Worm (Caenorhabditis elegans) whole organism, L1 larva: ENCODE data around the gene C44C10.7.
A peak's percentile ranks its signal among the peaks of the same experiment; 100 is the strongest.

Source experiments
- C04F5.9 ChIP-seq: sonication (generic microtip); optimal IDR thresholded peaks from 2 replicates; lab custom pipeline; 2016; ENCODE audit warnings: missing genetic modification characterization, missing compliant biosample characterization
- C16A3.4 ChIP-seq: fragments of 150-350 bp; optimal IDR thresholded peaks from 2 replicates; lab custom pipeline; 2014; ENCODE audit warnings: missing biosample characterization, missing genetic modification characterization
- F16B12.6 ChIP-seq: fragments of 150-350 bp; optimal IDR thresholded peaks from 2 replicates; lab custom pipeline; 2014; ENCODE audit warnings: missing biosample characterization, missing genetic modification characterization
- Y116A8C.19 ChIP-seq: sonication (generic microtip); optimal IDR thresholded peaks from 2 replicates; lab custom pipeline; 2016; ENCODE audit warnings: missing compliant biosample characterization, missing genetic modification characterization, borderline replicate concordance
- alr-1 ChIP-seq: fragments of 200-800 bp; sonication (Bioruptor generic); optimal IDR thresholded peaks from 2 replicates; lab custom pipeline; 2018; ENCODE audit warnings: borderline replicate concordance, mild to moderate bottlenecking, missing genetic modification characterization, missing compliant biosample characterization
- aly-2 ChIP-seq: fragments of 150-350 bp; optimal IDR thresholded peaks from 2 replicates; lab custom pipeline; 2014; ENCODE audit warnings: missing biosample characterization, missing genetic modification characterization
- ama-1 ChIP-seq: fragments of 150-350 bp; optimal IDR thresholded peaks from 2 replicates; lab custom pipeline; 2014
- blmp-1 ChIP-seq: fragments of 150-350 bp; optimal IDR thresholded peaks from 2 replicates; lab custom pipeline; 2014; ENCODE audit warnings: missing biosample characterization, missing genetic modification characterization
- ceh-82 ChIP-seq, 3 experiments: fragments of 150-350 bp in 1 of 3; sonication (generic microtip) in 2 of 3; optimal IDR thresholded peaks; 2 replicates each; lab custom pipeline; 2014 to 2017; ENCODE audit warnings: missing biosample characterization in 3 of 3, missing genetic modification characterization in 3 of 3
- ceh-90 ChIP-seq: sonication (generic microtip); optimal IDR thresholded peaks from 2 replicates; lab custom pipeline; 2016; ENCODE audit warnings: missing genetic modification characterization, missing compliant biosample characterization
- ces-1 ChIP-seq: fragments of 150-350 bp; optimal IDR thresholded peaks from 2 replicates; lab custom pipeline; 2014; ENCODE audit warnings: missing biosample characterization, missing genetic modification reagents, missing genetic modification characterization
- dsc-1 ChIP-seq: sonication (generic microtip); optimal IDR thresholded peaks from 2 replicates; lab custom pipeline; 2016; ENCODE audit warnings: mild to moderate bottlenecking, missing genetic modification characterization, missing compliant biosample characterization
- efl-1 ChIP-seq, 4 experiments: fragments of 150-350 bp; optimal IDR thresholded peaks in 3 of 4; peaks in 1 of 4; 1 replicate in 1 of 4; 2 replicates in 3 of 4; lab custom pipeline; 2014; ENCODE audit warnings: missing biosample characterization in 2 of 4, missing genetic modification characterization in 2 of 4, missing genetic modification reagents in 2 of 4
- efl-3 ChIP-seq: fragments of 200-800 bp; sonication (Bioruptor generic); optimal IDR thresholded peaks from 2 replicates; lab custom pipeline; 2018; ENCODE audit warnings: mild to moderate bottlenecking, missing genetic modification characterization, missing compliant biosample characterization
- egl-27 ChIP-seq, 2 experiments: fragments of 150-350 bp in 1 of 2; sonication (generic microtip); optimal IDR thresholded peaks; 3 replicates each; lab custom pipeline; 2017 to 2018; ENCODE audit warnings: missing biosample characterization in 2 of 2, missing genetic modification characterization in 2 of 2, missing genetic modification reagents in 2 of 2
- ets-5 ChIP-seq: fragments of 200-800 bp; sonication (Bioruptor generic); IDR thresholded peaks from 2 replicates; pipeline ENCODE4 v1.3.6; 2022; ENCODE audit warnings: missing genetic modification characterization, missing compliant biosample characterization
- fkh-4 ChIP-seq: sonication (generic microtip); optimal IDR thresholded peaks from 2 replicates; lab custom pipeline; 2016; ENCODE audit warnings: missing compliant biosample characterization, missing genetic modification characterization, borderline replicate concordance
- fkh-8 ChIP-seq: sonication (generic microtip); optimal IDR thresholded peaks from 2 replicates; lab custom pipeline; 2016; ENCODE audit warnings: mild to moderate bottlenecking, missing genetic modification characterization, missing compliant biosample characterization
- fos-1 ChIP-seq: fragments of 150-350 bp; optimal IDR thresholded peaks from 2 replicates; lab custom pipeline; 2014; ENCODE audit warnings: missing biosample characterization, missing genetic modification characterization
- grh-1 ChIP-seq: fragments of 200-800 bp; sonication (Bioruptor generic); IDR thresholded peaks from 2 replicates; pipeline ENCODE4 v1.3.6; 2022; ENCODE audit warnings: missing genetic modification reagents, missing genetic modification characterization, missing compliant biosample characterization
- hlh-17 ChIP-seq: fragments of 200-800 bp; sonication (Bioruptor generic); optimal IDR thresholded peaks from 2 replicates; lab custom pipeline; 2018; ENCODE audit warnings: missing genetic modification characterization, mild to moderate bottlenecking, missing compliant biosample characterization, moderate library complexity, borderline replicate concordance
- hlh-4 ChIP-seq: sonication (generic microtip); optimal IDR thresholded peaks from 2 replicates; lab custom pipeline; 2016; ENCODE audit warnings: mild to moderate bottlenecking, missing genetic modification characterization, missing compliant biosample characterization
- irx-1 ChIP-seq: sonication (generic microtip); optimal IDR thresholded peaks from 2 replicates; lab custom pipeline; 2016; ENCODE audit warnings: missing genetic modification characterization, missing compliant biosample characterization
- lin-13 ChIP-seq: fragments of 150-350 bp; optimal IDR thresholded peaks from 2 replicates; lab custom pipeline; 2014; ENCODE audit warnings: missing biosample characterization, missing genetic modification reagents, missing genetic modification characterization
- lin-14 ChIP-seq: fragments of 200-800 bp; sonication (Bioruptor generic); optimal IDR thresholded peaks from 2 replicates; lab custom pipeline; 2018; ENCODE audit warnings: mild to moderate bottlenecking, missing genetic modification characterization, moderate library complexity, missing compliant biosample characterization
- lin-15B ChIP-seq: fragments of 150-350 bp; sonication (generic microtip); optimal IDR thresholded peaks from 3 replicates; lab custom pipeline; 2014; ENCODE audit warnings: missing biosample characterization, missing genetic modification characterization
- lin-35 ChIP-seq, 2 experiments: fragments of 150-350 bp; optimal IDR thresholded peaks; 2 replicates each; lab custom pipeline; 2014; ENCODE audit warnings: missing biosample characterization in 2 of 2, missing genetic modification characterization in 2 of 2, missing genetic modification reagents in 2 of 2
- mab-9 ChIP-seq: fragments of 200-800 bp; sonication (Bioruptor generic); IDR thresholded peaks from 2 replicates; pipeline ENCODE4 v1.3.6; 2022; ENCODE audit warnings: missing genetic modification reagents, missing genetic modification characterization, missing compliant biosample characterization
- mdl-1 ChIP-seq, 2 experiments: fragments of 150-350 bp; optimal IDR thresholded peaks; 2 replicates each; lab custom pipeline; 2014 to 2017; ENCODE audit warnings: missing biosample characterization in 2 of 2, missing genetic modification characterization in 2 of 2, inconsistent platforms in 1 of 2
- mef-2 ChIP-seq: fragments of 150-350 bp; optimal IDR thresholded peaks from 2 replicates; lab custom pipeline; 2014; ENCODE audit warnings: missing biosample characterization, missing genetic modification characterization
- nhr-12 ChIP-seq: sonication (generic microtip); optimal IDR thresholded peaks from 2 replicates; lab custom pipeline; 2017; ENCODE audit warnings: missing biosample characterization, missing genetic modification characterization
- nhr-19 ChIP-seq: fragments of 200-800 bp; sonication (Bioruptor generic); conservative IDR thresholded peaks from 2 replicates; pipeline ENCODE4 v1.3.6; 2022; ENCODE audit warnings: missing genetic modification characterization, missing compliant biosample characterization
- nhr-20 ChIP-seq: sonication (generic microtip); optimal IDR thresholded peaks from 2 replicates; lab custom pipeline; 2016; ENCODE audit warnings: mild to moderate bottlenecking, missing genetic modification characterization, missing compliant biosample characterization
- nhr-71 ChIP-seq: sonication (generic microtip); optimal IDR thresholded peaks from 2 replicates; lab custom pipeline; 2016; ENCODE audit warnings: mild to moderate bottlenecking, missing genetic modification characterization, moderate library complexity, missing compliant biosample characterization
- nhr-76 ChIP-seq: sonication (generic microtip); optimal IDR thresholded peaks from 2 replicates; lab custom pipeline; 2017; ENCODE audit warnings: missing biosample characterization, missing genetic modification characterization
- nhr-90 ChIP-seq: sonication (generic microtip); optimal IDR thresholded peaks from 2 replicates; lab custom pipeline; 2016; ENCODE audit warnings: mild to moderate bottlenecking, missing genetic modification characterization, missing compliant biosample characterization; ENCODE audit not compliant: poor library complexity
- pax-3 ChIP-seq: fragments of 200-800 bp; sonication (Bioruptor generic); optimal IDR thresholded peaks from 2 replicates; lab custom pipeline; 2018; ENCODE audit warnings: mild to moderate bottlenecking, missing genetic modification characterization, moderate library complexity, missing compliant biosample characterization
- rnt-1 ChIP-seq: sonication (generic microtip); optimal IDR thresholded peaks from 2 replicates; lab custom pipeline; 2016; ENCODE audit warnings: mild to moderate bottlenecking, missing genetic modification characterization, moderate library complexity, missing compliant biosample characterization
- skn-1 ChIP-seq: fragments of 150-350 bp; optimal IDR thresholded peaks from 2 replicates; lab custom pipeline; 2014; ENCODE audit warnings: missing biosample characterization, missing genetic modification characterization
- snpc-4 ChIP-seq: fragments of 150-350 bp; optimal IDR thresholded peaks from 2 replicates; lab custom pipeline; 2014; ENCODE audit warnings: missing biosample characterization, missing genetic modification characterization
- sox-4 ChIP-seq: sonication (generic microtip); optimal IDR thresholded peaks from 2 replicates; lab custom pipeline; 2016; ENCODE audit warnings: missing genetic modification characterization, missing compliant biosample characterization
- sptf-1 ChIP-seq: fragments of 150-350 bp; optimal IDR thresholded peaks from 2 replicates; lab custom pipeline; 2014; ENCODE audit warnings: missing biosample characterization, missing genetic modification characterization
- swsn-7 ChIP-seq: sonication (generic microtip); optimal IDR thresholded peaks from 2 replicates; lab custom pipeline; 2016; ENCODE audit warnings: missing genetic modification characterization, missing compliant biosample characterization
- unc-130 ChIP-seq: fragments of 150-350 bp; optimal IDR thresholded peaks from 2 replicates; lab custom pipeline; 2017; ENCODE audit warnings: missing biosample characterization, missing genetic modification characterization, inconsistent platforms
- unc-30 ChIP-seq: sonication (generic microtip); optimal IDR thresholded peaks from 2 replicates; lab custom pipeline; 2017; ENCODE audit warnings: missing biosample characterization, missing genetic modification characterization
- unc-62 ChIP-seq: fragments of 150-350 bp; optimal IDR thresholded peaks from 2 replicates; lab custom pipeline; 2014; ENCODE audit warnings: missing biosample characterization, missing genetic modification reagents, missing genetic modification characterization
- vab-15 ChIP-seq: sonication (generic microtip); optimal IDR thresholded peaks from 2 replicates; lab custom pipeline; 2017; ENCODE audit warnings: missing genotype, mild to moderate bottlenecking, missing genetic modification characterization, missing compliant biosample characterization
- xbp-1 ChIP-seq: sonication (generic microtip); optimal IDR thresholded peaks from 2 replicates; lab custom pipeline; 2016; ENCODE audit warnings: missing genetic modification characterization, missing compliant biosample characterization
- zag-1 ChIP-seq: fragments of 150-350 bp; optimal IDR thresholded peaks from 2 replicates; lab custom pipeline; 2014; ENCODE audit warnings: missing biosample characterization, missing genetic modification characterization
- ztf-11 ChIP-seq, 2 experiments: sonication (generic microtip); optimal IDR thresholded peaks; 2 replicates each; lab custom pipeline; 2016 to 2017; ENCODE audit warnings: missing genetic modification characterization in 2 of 2, missing biosample characterization in 1 of 2, missing compliant biosample characterization in 1 of 2

Gene C44C10.7

DNA sequence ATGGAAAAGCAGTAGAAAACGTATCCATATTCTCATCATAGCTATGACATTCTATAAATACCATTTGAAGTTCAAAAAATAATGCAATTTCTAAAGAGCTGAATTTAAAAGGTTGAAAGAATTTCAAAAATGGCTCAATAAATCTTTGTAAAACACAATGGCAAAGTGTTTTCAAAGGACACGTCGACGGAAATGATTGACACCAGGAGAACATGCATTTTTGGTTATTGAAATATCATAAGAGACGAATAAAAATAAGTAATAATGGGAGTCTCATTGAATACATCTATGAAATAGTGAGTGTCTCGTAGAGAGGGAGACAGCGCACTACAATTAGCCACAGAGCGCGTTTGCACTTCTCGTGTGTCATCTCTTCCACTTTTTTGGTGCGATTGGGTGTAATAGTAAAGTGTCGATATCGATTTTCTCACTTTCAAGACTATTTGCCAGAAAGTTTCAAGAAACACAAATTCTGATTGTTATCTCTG lies 31.5 kb downstream of the C44C10.7 start, which contains the start of gene T04F8.2 (continued):
- TF ChIP-seq fos-1 (tag; lab: Kevin White, UChicago) (peak; percentile 30), nhr-71 (tag; lab: Kevin White, UChicago) (peak; percentile 72), efl-3 (GFP tag; lab: Kevin White, UChicago) (no peak), egl-27 (tag; optimal IDR thresholded peaks at IDR 0.05; lab: Kevin White, UChicago) (no peak), aly-2 (tag; lab: Kevin White, UChicago) (no peak), nhr-20 (tag; lab: Kevin White, UChicago) (peak; percentile 82), mef-2 (tag; lab: Kevin White, UChicago) (no peak), dsc-1 (tag; lab: Kevin White, UChicago) (peak; percentile 57), fkh-4 (tag; lab: Kevin White, UChicago) (no peak), nhr-19 (peak; percentile 29), skn-1 (tag; lab: Kevin White, UChicago) (peak; percentile 50), mdl-1 (tag; optimal IDR thresholded peaks at IDR 0.05; lab: Kevin White, UChicago) (peak in 1 of 2 experiments; percentile 58), hlh-17 (no peak), lin-35 (GFP tag; optimal IDR thresholded peaks at IDR 0.05; lab: Kevin White, UChicago) (peak; percentile 54 to 59), C16A3.4 (tag; lab: Kevin White, UChicago) (peak; percentile 88), blmp-1 (peak; percentile 64), pax-3 (tag; lab: Kevin White, UChicago) (no peak), xbp-1 (tag; lab: Kevin White, UChicago) (peak; percentile 55), lin-15B (tag; lab: Kevin White, UChicago) (peak; percentile 32), sox-4 (tag; lab: Kevin White, UChicago) (no peak), unc-130 (tag; lab: Kevin White, UChicago) (peak; percentile 62), unc-62 (GFP tag; lab: Kevin White, UChicago) (no peak), efl-1 (optimal IDR thresholded peaks at IDR 0.05; lab: Kevin White, UChicago) (peak; percentile 43 to 49), efl-1 (GFP tag; optimal IDR thresholded peaks at IDR 0.05 in 1 of 2; lab: Kevin White, UChicago) (peak in 1 of 2 experiments; percentile 35), snpc-4 (tag; lab: Kevin White, UChicago) (no peak), fkh-8 (tag; lab: Kevin White, UChicago) (peak; percentile 34), ets-5 (no peak), nhr-90 (tag; lab: Kevin White, UChicago) (peak; percentile 24), alr-1 (tag; lab: Kevin White, UChicago) (no peak), nhr-12 (tag; lab: Kevin White, UChicago) (no peak), ces-1 (GFP tag; lab: Kevin White, UChicago) (no peak), rnt-1 (tag; lab: Kevin White, UChicago) (peak; percentile 52), irx-1 (no peak), sptf-1 (tag; lab: Kevin White, UChicago) (no peak), nhr-76 (tag; lab: Kevin White, UChicago) (no peak), mab-9 (GFP tag; lab: Robert Waterston, UW) (no peak), unc-30 (tag; lab: Kevin White, UChicago) (no peak), lin-13 (GFP tag; lab: Kevin White, UChicago) (no peak), swsn-7 (peak; percentile 65), lin-14 (GFP tag; lab: Kevin White, UChicago) (peak; percentile 80), ceh-82 (tag; optimal IDR thresholded peaks at IDR 0.05; lab: Kevin White, UChicago) (peak in 1 of 3 experiments; percentile 40), hlh-4 (tag; lab: Kevin White, UChicago) (no peak), ztf-11 (tag; optimal IDR thresholded peaks at IDR 0.05; lab: Kevin White, UChicago) (no peak), zag-1 (tag; lab: Kevin White, UChicago) (no peak), vab-15 (tag; lab: Kevin White, UChicago) (peak; percentile 94), ama-1 (no peak), C04F5.9 (tag; lab: Kevin White, UChicago) (no peak), ceh-90 (tag; lab: Kevin White, UChicago) (no peak), Y116A8C.19 (no peak), F16B12.6 (tag; lab: Kevin White, UChicago) (peak; percentile 26), grh-1 (GFP tag; lab: Robert Waterston, UW) (no peak)
